Worm (Caenorhabditis elegans) whole organism, L4 larva: ENCODE data around the gene B0273.1.

Experiments
- Y48G9A.11 ChIP-seq: fragments of 200-800 bp; sonication (Bioruptor generic); IDR thresholded peaks from 2 replicates; pipeline ENCODE4 v1.3.6; 2022; ENCODE audit warnings: missing genetic modification reagents, missing genetic modification characterization, missing compliant biosample characterization
- ceh-82 ChIP-seq: sonication (generic microtip); optimal IDR thresholded peaks from 2 replicates; lab custom pipeline; 2017; ENCODE audit warnings: missing biosample characterization, missing genetic modification characterization
- cey-2 ChIP-seq: sonication (generic microtip); optimal IDR thresholded peaks from 3 replicates; lab custom pipeline; 2017; ENCODE audit warnings: missing genetic modification characterization, mild to moderate bottlenecking, missing compliant biosample characterization, antibody characterized with exemption, borderline replicate concordance; ENCODE audit not compliant: insufficient read depth
- daf-12 ChIP-seq: fragments of 150-350 bp; optimal IDR thresholded peaks from 2 replicates; lab custom pipeline; 2014; ENCODE audit warnings: missing biosample characterization, missing genetic modification reagents, missing genetic modification characterization
- dmd-8 ChIP-seq: fragments of 200-800 bp; sonication (Bioruptor generic); IDR thresholded peaks from 2 replicates; pipeline ENCODE4 v1.3.6; 2022; ENCODE audit warnings: missing genetic modification characterization, missing compliant biosample characterization
- fkh-10 ChIP-seq: fragments of 150-350 bp; optimal IDR thresholded peaks from 2 replicates; lab custom pipeline; 2014; ENCODE audit warnings: missing biosample characterization, missing genetic modification reagents, missing genetic modification characterization
- lim-7 ChIP-seq: fragments of 200-800 bp; sonication (Bioruptor generic); IDR thresholded peaks from 2 replicates; pipeline ENCODE4 v1.3.6; 2022; ENCODE audit warnings: missing genetic modification characterization, missing compliant biosample characterization
- lin-13 ChIP-seq: fragments of 150-350 bp; optimal IDR thresholded peaks from 2 replicates; lab custom pipeline; 2014; ENCODE audit warnings: missing biosample characterization, missing genetic modification reagents, missing genetic modification characterization
- nhr-11 ChIP-seq: fragments of 150-350 bp; optimal IDR thresholded peaks from 2 replicates; lab custom pipeline; 2014; ENCODE audit warnings: missing biosample characterization, missing genetic modification characterization
- pha-4 ChIP-seq, 2 experiments: fragments of 150-350 bp in 1 of 2; fragments of 200-800 bp in 1 of 2; sonication (Bioruptor generic) in 1 of 2; IDR thresholded peaks in 1 of 2; optimal IDR thresholded peaks in 1 of 2; 2 replicates each; pipeline versions ENCODE4 v1.3.6 to Lab custom; 2014 to 2022; ENCODE audit warnings: missing genetic modification characterization in 2 of 2, missing genetic modification reagents in 2 of 2, missing biosample characterization in 1 of 2, missing compliant biosample characterization in 1 of 2
- sdz-12 ChIP-seq: fragments of 200-800 bp; sonication (Bioruptor generic); optimal IDR thresholded peaks from 2 replicates; lab custom pipeline; 2018; ENCODE audit warnings: mild to moderate bottlenecking, missing genetic modification characterization, missing compliant biosample characterization
- skn-1 ChIP-seq: fragments of 150-350 bp; optimal IDR thresholded peaks from 2 replicates; lab custom pipeline; 2014; ENCODE audit warnings: missing biosample characterization, missing genetic modification characterization
- unc-130 ChIP-seq: sonication (generic microtip); optimal IDR thresholded peaks from 2 replicates; lab custom pipeline; 2016; ENCODE audit warnings: missing genetic modification reagents, missing genetic modification characterization, missing compliant biosample characterization
- ztf-11 ChIP-seq: fragments of 150-350 bp; optimal IDR thresholded peaks from 2 replicates; lab custom pipeline; 2014; ENCODE audit warnings: missing biosample characterization, missing genetic modification characterization

DNA sequence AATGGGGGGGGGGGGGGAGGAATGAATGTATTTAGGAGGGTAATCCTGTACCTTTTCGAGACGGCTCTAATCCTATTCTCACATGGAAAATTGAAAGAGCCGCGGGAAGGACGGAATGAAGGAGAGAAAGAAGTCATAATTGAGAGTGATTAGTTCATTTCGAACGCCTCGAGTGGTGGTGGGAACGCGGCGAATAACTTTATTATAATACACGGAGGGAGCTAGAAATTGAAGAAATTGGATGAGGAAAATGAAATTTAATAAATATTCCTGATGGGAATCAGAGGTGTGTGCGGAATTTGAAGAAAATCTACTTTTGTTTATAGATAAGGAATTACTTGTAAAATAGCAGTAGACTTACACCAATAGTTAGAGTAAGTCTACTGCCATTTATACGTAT lies 39.8 kb downstream of the B0273.1 start:
- TF ChIP-seq skn-1 (tag; lab: Kevin White, UChicago): no peak
- no peak for TF ChIP-seq ceh-82
- TF ChIP-seq Y48G9A.11: no peak
- TF ChIP-seq lin-13 (GFP tag; lab: Kevin White, UChicago): no peak
- no peak for TF ChIP-seq ztf-11 (tag; lab: Kevin White, UChicago)
- no peak for TF ChIP-seq daf-12 (tag; lab: Kevin White, UChicago)
- no peak for TF ChIP-seq pha-4 (GFP tag; IDR thresholded peaks at IDR 0.05; lab: Robert Waterston, UW)
- TF ChIP-seq pha-4 (tag; optimal IDR thresholded peaks at IDR 0.05; lab: Kevin White, UChicago): no peak
- no peak for TF ChIP-seq fkh-10 (GFP tag; lab: Kevin White, UChicago)
- no peak for TF ChIP-seq cey-2 (tag; lab: Kevin White, UChicago)
- no peak for TF ChIP-seq lim-7 (GFP tag; lab: Robert Waterston, UW)
- no peak for TF ChIP-seq dmd-8 (GFP tag; lab: Robert Waterston, UW)
- no peak for TF ChIP-seq unc-130 (GFP tag; lab: Kevin White, UChicago)
- no peak for TF ChIP-seq sdz-12
- TF ChIP-seq nhr-11 (tag; lab: Kevin White, UChicago): no peak
